Fruit fly (Drosophila melanogaster): ENCODE measurements around the gene CG15916.

The CG15916 gene

dm6 chrX:15859869-15860268 is 30.5 kb upstream of the CG15916 start, which contains the start of gene Gbeta13F:
Gbeta13F (plus strand) TSS chrX:15860115.
- TF ChIP-seq sage (GFP tag; optimal IDR thresholded peaks at IDR 0.05) (no peak), Hr83 (GFP tag; optimal IDR thresholded peaks at IDR 0.05; ENCODE audit: poor library complexity, severe bottlenecking) (peak; percentile 20), HLH106 (tag; optimal IDR thresholded peaks at IDR 0.05) (peak; percentile 19)

DNA sequence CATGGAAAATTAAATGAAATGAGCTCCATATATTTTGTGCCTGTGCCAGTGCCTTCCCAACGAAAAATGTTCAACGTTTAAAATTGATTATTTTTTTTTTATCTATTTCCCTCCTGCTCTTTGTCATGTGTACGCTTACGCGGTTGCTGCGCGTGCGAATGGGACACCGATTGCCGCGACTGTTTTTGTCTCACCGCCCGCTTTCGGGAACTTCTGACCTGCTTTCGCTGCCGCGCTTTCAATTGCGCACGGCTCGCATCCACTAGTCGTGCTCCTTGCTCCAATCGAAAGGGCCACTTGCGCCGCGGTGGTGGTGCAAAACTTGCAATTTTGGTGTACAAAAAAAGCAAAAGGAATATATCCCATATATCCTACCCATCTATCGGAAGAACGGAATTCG is 29.9 kb upstream of the CG15916 start:
- no peak for TF ChIP-seq GATAd (GFP tag; optimal IDR thresholded peaks at IDR 0.05)
- peak; percentile 50 for TF ChIP-seq Dif (GFP tag; optimal IDR thresholded peaks at IDR 0.05; ENCODE audit: partially characterized antibody)
- TF ChIP-seq jim (GFP tag; optimal IDR thresholded peaks at IDR 0.05), result peak; percentile 89
- peak; percentile 35 for TF ChIP-seq OdsH (GFP tag; optimal IDR thresholded peaks at IDR 0.05)
- peak; percentile 27 for TF ChIP-seq fru (GFP tag; optimal IDR thresholded peaks at IDR 0.05)
- TF ChIP-seq Rel (GFP tag; optimal IDR thresholded peaks at IDR 0.05), result peak; percentile 21
- TF ChIP-seq Rel (tag; optimal IDR thresholded peaks at IDR 0.05), result peak; percentile 61
- peak in 1 of 2 experiments; percentile 22 for TF ChIP-seq foxo (GFP tag; optimal IDR thresholded peaks at IDR 0.05)
- TF ChIP-seq usp (GFP tag; optimal IDR thresholded peaks at IDR 0.05), result no peak
- no peak for TF ChIP-seq CG9705 (GFP tag; optimal IDR thresholded peaks at IDR 0.05)
- peak; percentile 32 for TF ChIP-seq woc (GFP tag; optimal IDR thresholded peaks at IDR 0.05)
- peak; percentile 23 for TF ChIP-seq psq (GFP tag; optimal IDR thresholded peaks at IDR 0.05)
- TF ChIP-seq HLH106 (tag; optimal IDR thresholded peaks at IDR 0.05), result peak; percentile 8
- TF ChIP-seq h (GFP tag; optimal IDR thresholded peaks at IDR 0.05), result peak; percentile 46
- no peak for TF ChIP-seq CrebA (GFP tag; optimal IDR thresholded peaks at IDR 0.05; ENCODE audit: borderline replicate concordance)
- TF ChIP-seq Sp1 (GFP tag; optimal IDR thresholded peaks at IDR 0.05), result peak; percentile 57
- peak; percentile 36 for TF ChIP-seq Hnf4 (GFP tag; optimal IDR thresholded peaks at IDR 0.05)
- peak; percentile 67 for TF ChIP-seq Hr83 (GFP tag; optimal IDR thresholded peaks at IDR 0.05; ENCODE audit: poor library complexity, severe bottlenecking)
- TF ChIP-seq Jra (GFP tag; optimal IDR thresholded peaks at IDR 0.05), result no peak
- TF ChIP-seq rgr (GFP tag; optimal IDR thresholded peaks at IDR 0.05), result peak; percentile 50

DNA sequence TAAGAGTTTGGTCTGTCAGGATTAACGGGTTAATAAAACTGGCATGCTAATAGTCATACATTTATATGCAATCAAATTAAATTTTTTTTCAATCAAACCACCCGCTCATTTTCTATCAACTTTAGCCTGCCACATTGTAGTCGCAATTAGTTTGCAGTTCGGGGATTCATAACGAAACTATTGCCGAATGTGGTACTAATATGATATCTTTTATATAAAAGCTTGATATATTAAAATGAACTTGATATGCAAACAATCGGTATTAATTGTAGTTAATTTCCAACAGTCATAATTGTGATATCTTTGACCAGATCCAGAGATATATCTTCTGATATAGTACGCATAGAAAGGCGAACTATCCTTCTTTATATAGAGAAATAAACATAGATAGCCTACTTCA is 24.4 kb upstream of the CG15916 start:
- TF ChIP-seq Rel (GFP tag; optimal IDR thresholded peaks at IDR 0.05) (no peak), Rel (tag; optimal IDR thresholded peaks at IDR 0.05) (no peak), N (GFP tag; optimal IDR thresholded peaks at IDR 0.05) (no peak), dl (GFP tag; optimal IDR thresholded peaks at IDR 0.05; ENCODE audit: insufficient read depth in 1 of 2, partially characterized antibody in 2 of 2) (no peak), brk (GFP tag; optimal IDR thresholded peaks at IDR 0.05) (no peak), psq (GFP tag; optimal IDR thresholded peaks at IDR 0.05) (no peak), br (GFP tag; optimal IDR thresholded peaks at IDR 0.05) (no peak), CG9705 (GFP tag; optimal IDR thresholded peaks at IDR 0.05) (no peak), dsf (GFP tag; optimal IDR thresholded peaks at IDR 0.05; ENCODE audit: borderline replicate concordance) (no peak), Abd-B (GFP tag; optimal IDR thresholded peaks at IDR 0.05) (no peak), dmrt93B (GFP tag; optimal IDR thresholded peaks at IDR 0.05) (no peak), foxo (GFP tag; optimal IDR thresholded peaks at IDR 0.05) (no peak), CG32264 (GFP tag; optimal IDR thresholded peaks at IDR 0.05) (no peak), usp (GFP tag; optimal IDR thresholded peaks at IDR 0.05) (no peak)

DNA sequence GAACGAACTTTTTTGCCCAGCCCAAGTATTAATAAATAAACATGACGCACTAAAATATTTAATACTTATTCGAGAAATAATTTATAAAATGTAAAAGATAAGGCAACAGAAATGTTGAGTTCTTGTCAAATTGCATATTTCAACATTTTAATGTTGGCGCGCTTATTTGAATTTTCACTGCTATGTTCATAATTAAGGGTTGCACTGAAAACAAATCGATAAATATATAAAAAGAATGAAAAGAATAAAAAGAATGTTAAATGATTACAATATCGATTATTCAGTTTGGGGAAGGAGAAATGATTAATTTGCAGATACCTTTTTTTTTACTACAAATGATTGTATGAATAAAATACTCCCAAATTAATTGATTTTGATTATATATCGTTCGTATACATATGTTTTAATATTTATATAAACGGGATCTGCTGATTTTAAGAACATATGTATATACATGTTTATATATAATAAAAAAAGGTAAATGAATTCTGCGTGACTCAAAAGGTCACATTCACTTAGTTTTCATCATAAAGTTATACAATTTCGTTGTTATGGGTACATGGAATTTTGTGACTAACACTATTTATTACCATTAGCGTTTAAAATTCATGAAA is 23.5 kb upstream of the CG15916 start:
- no peak for TF ChIP-seq Sp1 (GFP tag; optimal IDR thresholded peaks at IDR 0.05)
- TF ChIP-seq Myc (optimal IDR thresholded peaks at IDR 0.05), result no peak
- TF ChIP-seq sage (GFP tag; optimal IDR thresholded peaks at IDR 0.05), result no peak
- no peak for TF ChIP-seq dsf (GFP tag; optimal IDR thresholded peaks at IDR 0.05; ENCODE audit: borderline replicate concordance)

- TF ChIP-seq sv (GFP tag; optimal IDR thresholded peaks at IDR 0.05) (peak; percentile 99), Dfd (GFP tag; optimal IDR thresholded peaks at IDR 0.05) (peak; percentile 97), foxo (GFP tag; optimal IDR thresholded peaks at IDR 0.05) (peak; percentile 98 to 100), Jra (GFP tag; optimal IDR thresholded peaks at IDR 0.05) (peak; percentile 99), dsf (GFP tag; optimal IDR thresholded peaks at IDR 0.05; ENCODE audit: borderline replicate concordance) (peak; percentile 98), Rel (GFP tag; optimal IDR thresholded peaks at IDR 0.05) (peak; percentile 99), Rel (tag; optimal IDR thresholded peaks at IDR 0.05) (peak; percentile 99), CG9705 (GFP tag; optimal IDR thresholded peaks at IDR 0.05) (peak; percentile 100), ey (GFP tag; optimal IDR thresholded peaks at IDR 0.05) (peak; percentile 99), OdsH (GFP tag; optimal IDR thresholded peaks at IDR 0.05) (peak; percentile 100), Dif (GFP tag; optimal IDR thresholded peaks at IDR 0.05; ENCODE audit: partially characterized antibody) (no peak), CG32264 (GFP tag; optimal IDR thresholded peaks at IDR 0.05) (peak; percentile 99), sage (GFP tag; optimal IDR thresholded peaks at IDR 0.05) (peak; percentile 99), Abd-B (GFP tag; optimal IDR thresholded peaks at IDR 0.05) (no peak), CrebA (GFP tag; optimal IDR thresholded peaks at IDR 0.05; ENCODE audit: borderline replicate concordance) (peak; percentile 98), tai (GFP tag; optimal IDR thresholded peaks at IDR 0.05) (peak; percentile 98), h (GFP tag; optimal IDR thresholded peaks at IDR 0.05) (peak; percentile 100), Hnf4 (GFP tag; optimal IDR thresholded peaks at IDR 0.05) (peak; percentile 99), rgr (GFP tag; optimal IDR thresholded peaks at IDR 0.05) (peak; percentile 100), brk (GFP tag; optimal IDR thresholded peaks at IDR 0.05) (peak; percentile 99), Mio (GFP tag; optimal IDR thresholded peaks at IDR 0.05) (peak; percentile 92), jim (GFP tag; optimal IDR thresholded peaks at IDR 0.05) (no peak), lola (GFP tag; optimal IDR thresholded peaks at IDR 0.05) (no peak), Myc (optimal IDR thresholded peaks at IDR 0.05) (no peak), dmrt93B (GFP tag; optimal IDR thresholded peaks at IDR 0.05) (peak; percentile 99), Vsx2 (GFP tag; optimal IDR thresholded peaks at IDR 0.05; ENCODE audit: partially characterized antibody) (no peak), woc (GFP tag; optimal IDR thresholded peaks at IDR 0.05) (peak; percentile 99), fru (GFP tag; optimal IDR thresholded peaks at IDR 0.05) (peak; percentile 100)
These were observed 22.5 kb upstream of the CG15916 start, which contains the start of gene Gapdh2 for dm6 chrX:15867863-15868262. Gapdh2 (plus strand) TSS chrX:15868145.
